Fruit fly (Drosophila melanogaster) whole organism, embryonic: ENCODE measurements around the gene Aprt.

ENCODE experiments used
- Abd-B ChIP-seq: fragments of 200-800 bp; sonication (Bioruptor generic); optimal IDR thresholded peaks from 2 replicates; lab custom pipeline; 2018; ENCODE audit warnings: missing biosample characterization, mild to moderate bottlenecking, missing genetic modification characterization, moderate library complexity
- Blimp-1 ChIP-seq: fragments of 200-800 bp; sonication (Bioruptor generic); optimal IDR thresholded peaks from 3 replicates; lab custom pipeline; 2018; ENCODE audit warnings: missing biosample characterization, missing genetic modification characterization, mild to moderate bottlenecking, moderate library complexity, missing genetic modification reagents
- CG10366 ChIP-seq: fragments of 200-800 bp; sonication (Bioruptor generic); IDR thresholded peaks from 2 replicates; pipeline ENCODE4 v1.3.6; 2022; ENCODE audit warnings: missing biosample characterization, missing genetic modification characterization
- Dll ChIP-seq: fragments of 200-800 bp; sonication (Bioruptor generic); IDR thresholded peaks from 4 replicates; pipeline ENCODE4 v1.3.6; 2022; ENCODE audit warnings: missing biosample characterization, missing genetic modification characterization; ENCODE audit not compliant: partially characterized antibody
- Drgx ChIP-seq: fragments of 200-800 bp; sonication (Bioruptor generic); IDR thresholded peaks from 2 replicates; pipeline ENCODE4 v1.3.6; 2022; ENCODE audit warnings: missing biosample characterization, missing genetic modification characterization
- ash1 ChIP-seq: fragments of 200-800 bp; sonication (Bioruptor generic); optimal IDR thresholded peaks from 2 replicates; lab custom pipeline; 2018; ENCODE audit warnings: missing biosample characterization, mild to moderate bottlenecking, missing genetic modification characterization
- ci ChIP-seq: fragments of 200-800 bp; sonication (Bioruptor generic); IDR thresholded peaks from 3 replicates; pipeline ENCODE4 v1.3.6; 2022; ENCODE audit warnings: missing biosample characterization, missing genetic modification characterization
- fu2 ChIP-seq: fragments of 200-800 bp; sonication (Bioruptor generic); optimal IDR thresholded peaks from 2 replicates; lab custom pipeline; 2016; ENCODE audit warnings: missing biosample characterization, missing genetic modification characterization
- phol ChIP-seq: fragments of 200-800 bp; sonication (Bioruptor generic); optimal IDR thresholded peaks from 3 replicates; lab custom pipeline; 2018; ENCODE audit warnings: missing biosample characterization, mild to moderate bottlenecking, missing genetic modification characterization, moderate library complexity
- pros ChIP-seq: fragments of 200-800 bp; sonication (Bioruptor generic); optimal IDR thresholded peaks from 3 replicates; lab custom pipeline; 2019; ENCODE audit warnings: missing biosample characterization, mild to moderate bottlenecking, missing genetic modification characterization, moderate library complexity
- stc ChIP-seq: fragments of 200-800 bp; sonication (Bioruptor generic); IDR thresholded peaks from 2 replicates; pipeline ENCODE4 v1.3.6; 2022; ENCODE audit warnings: missing biosample characterization, missing genetic modification characterization

DNA sequence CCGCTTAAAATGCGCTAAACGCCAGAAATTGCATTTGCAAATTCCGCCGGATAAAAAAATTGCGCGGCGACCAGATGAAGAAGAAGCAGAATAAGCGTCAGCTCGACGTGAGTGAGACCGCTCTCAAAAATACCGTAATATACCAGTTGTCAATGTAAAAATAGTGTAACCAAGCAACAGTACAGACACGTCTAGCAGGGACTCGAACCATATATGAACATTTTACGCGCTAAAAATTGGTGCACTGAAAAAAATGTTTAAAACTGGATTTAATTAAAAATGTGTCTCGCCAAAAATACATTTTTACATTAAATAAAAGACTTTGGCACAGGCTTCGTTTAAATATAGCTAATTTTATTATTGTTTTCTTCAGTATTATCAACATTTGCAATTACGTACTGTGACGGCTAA is 8.6 kb downstream of the Aprt start, which contains the start of gene dre4:
- TF ChIP-seq stc (peak; percentile 45; the same call in 1 of the 2 replicates), fu2 (GFP tag; lab: Kevin White, UChicago) (peak; percentile 60), pros (GFP tag; lab: Kevin White, UChicago) (no peak), phol (tag; lab: Kevin White, UChicago) (peak; percentile 77), ash1 (GFP tag; lab: Kevin White, UChicago) (no peak), ci (GFP tag; lab: Robert Waterston, UW) (peak; percentile 88), Drgx (peak; percentile 57), Blimp-1 (peak; percentile 72), Dll (0 out of 4 replicates have a peak, but pooled peaks have one; percentile 39), Abd-B (GFP tag; lab: Kevin White, UChicago) (peak; percentile 49), CG10366 (peak; percentile 62)
